Worm (Caenorhabditis elegans) whole organism, L3 larva: ENCODE data around the gene lin-26.

Source experiments
- R02D3.7 ChIP-seq: fragments of 150-350 bp; optimal IDR thresholded peaks from 2 replicates; lab custom pipeline; 2014; ENCODE audit warnings: missing biosample characterization, missing genetic modification characterization
- ZK546.5 ChIP-seq: sonication (generic microtip); optimal IDR thresholded peaks from 2 replicates; lab custom pipeline; 2017; ENCODE audit warnings: missing biosample characterization, missing genetic modification characterization
- ceh-28 ChIP-seq: fragments of 150-350 bp; optimal IDR thresholded peaks from 2 replicates; lab custom pipeline; 2014; ENCODE audit warnings: missing biosample characterization, missing genetic modification reagents, missing genetic modification characterization
- ceh-82 ChIP-seq: fragments of 150-350 bp; optimal IDR thresholded peaks from 2 replicates; lab custom pipeline; 2014; ENCODE audit warnings: missing biosample characterization, missing genetic modification characterization
- ceh-9 ChIP-seq: sonication (generic microtip); optimal IDR thresholded peaks from 2 replicates; lab custom pipeline; 2018; ENCODE audit warnings: missing biosample characterization, missing genetic modification characterization
- daf-12 ChIP-seq: fragments of 150-350 bp; optimal IDR thresholded peaks from 2 replicates; lab custom pipeline; 2014; ENCODE audit warnings: missing biosample characterization, missing genetic modification reagents, missing genetic modification characterization
- egl-5 ChIP-seq: fragments of 150-350 bp; optimal IDR thresholded peaks from 2 replicates; lab custom pipeline; 2017; ENCODE audit warnings: missing biosample characterization, missing genetic modification reagents, missing genetic modification characterization, inconsistent platforms
- elt-1 ChIP-seq: fragments of 150-350 bp; optimal IDR thresholded peaks from 2 replicates; lab custom pipeline; 2014; ENCODE audit warnings: missing biosample characterization, missing genetic modification characterization
- eor-1 ChIP-seq, 2 experiments: fragments of 150-350 bp; optimal IDR thresholded peaks; 2 replicates each; lab custom pipeline; 2014 to 2018; ENCODE audit warnings: missing biosample characterization in 2 of 2, missing genetic modification characterization in 2 of 2
- fos-1 ChIP-seq: fragments of 150-350 bp; optimal IDR thresholded peaks from 2 replicates; lab custom pipeline; 2014; ENCODE audit warnings: missing biosample characterization, missing genetic modification characterization
- jun-1 ChIP-seq: fragments of 150-350 bp; optimal IDR thresholded peaks from 2 replicates; lab custom pipeline; 2014; ENCODE audit warnings: missing biosample characterization, missing genetic modification reagents, missing genetic modification characterization
- lin-15B ChIP-seq: fragments of 150-350 bp; optimal IDR thresholded peaks from 2 replicates; lab custom pipeline; 2014; ENCODE audit warnings: missing biosample characterization, missing genetic modification characterization
- lin-39 ChIP-seq: fragments of 150-350 bp; optimal IDR thresholded peaks from 2 replicates; lab custom pipeline; 2018; ENCODE audit warnings: missing biosample characterization, missing genetic modification reagents, missing genetic modification characterization
- lsy-12 ChIP-seq: sonication (generic microtip); optimal IDR thresholded peaks from 2 replicates; lab custom pipeline; 2016; ENCODE audit warnings: mild to moderate bottlenecking, missing genetic modification characterization, missing compliant biosample characterization
- mdl-1 ChIP-seq: fragments of 150-350 bp; optimal IDR thresholded peaks from 2 replicates; lab custom pipeline; 2014; ENCODE audit warnings: missing biosample characterization, missing genetic modification characterization
- mml-1 ChIP-seq: fragments of 150-350 bp; sonication (generic microtip); optimal IDR thresholded peaks from 3 replicates; lab custom pipeline; 2014; ENCODE audit warnings: missing biosample characterization, missing genetic modification characterization
- nfya-1 ChIP-seq: sonication (generic microtip); optimal IDR thresholded peaks from 2 replicates; lab custom pipeline; 2017; ENCODE audit warnings: missing genetic modification characterization, mild to moderate bottlenecking, missing compliant biosample characterization, antibody characterized with exemption, moderate library complexity; ENCODE audit not compliant: insufficient read depth
- nhr-12 ChIP-seq: fragments of 150-350 bp; optimal IDR thresholded peaks from 2 replicates; lab custom pipeline; 2014; ENCODE audit warnings: missing biosample characterization, missing genetic modification characterization
- nhr-23 ChIP-seq: fragments of 150-350 bp; optimal IDR thresholded peaks from 2 replicates; lab custom pipeline; 2014; ENCODE audit warnings: missing biosample characterization, missing genetic modification reagents, missing genetic modification characterization
- nhr-237 ChIP-seq: fragments of 150-350 bp; optimal IDR thresholded peaks from 2 replicates; lab custom pipeline; 2014; ENCODE audit warnings: missing biosample characterization, missing genetic modification characterization
- nhr-28 ChIP-seq: fragments of 150-350 bp; optimal IDR thresholded peaks from 2 replicates; lab custom pipeline; 2014; ENCODE audit warnings: missing biosample characterization, missing genetic modification characterization
- nhr-43 ChIP-seq: sonication (generic microtip); optimal IDR thresholded peaks from 2 replicates; lab custom pipeline; 2016; ENCODE audit warnings: mild to moderate bottlenecking, missing genetic modification characterization, missing compliant biosample characterization; ENCODE audit not compliant: poor library complexity, severe bottlenecking
- nhr-67 ChIP-seq: fragments of 150-350 bp; optimal IDR thresholded peaks from 2 replicates; lab custom pipeline; 2014; ENCODE audit warnings: missing biosample characterization, missing genetic modification characterization
- pha-4 ChIP-seq: fragments of 150-350 bp; optimal IDR thresholded peaks from 2 replicates; lab custom pipeline; 2014; ENCODE audit warnings: missing biosample characterization, missing genetic modification reagents, missing genetic modification characterization
- sea-2 ChIP-seq: fragments of 150-350 bp; sonication (generic microtip); optimal IDR thresholded peaks from 4 replicates; lab custom pipeline; 2014; ENCODE audit warnings: missing biosample characterization, missing genetic modification reagents, missing genetic modification characterization
- skn-1 ChIP-seq: fragments of 150-350 bp; optimal IDR thresholded peaks from 2 replicates; lab custom pipeline; 2014; ENCODE audit warnings: missing biosample characterization, missing genetic modification characterization
- snpc-4 ChIP-seq: fragments of 150-350 bp; optimal IDR thresholded peaks from 2 replicates; lab custom pipeline; 2014; ENCODE audit warnings: missing biosample characterization, missing genetic modification characterization
- unc-39 ChIP-seq: sonication (generic microtip); optimal IDR thresholded peaks from 4 replicates; lab custom pipeline; 2017; ENCODE audit warnings: missing biosample characterization, missing genetic modification characterization
- zag-1 ChIP-seq: fragments of 150-350 bp; optimal IDR thresholded peaks from 2 replicates; lab custom pipeline; 2014; ENCODE audit warnings: missing biosample characterization, missing genetic modification characterization

lin-26 gene

ce11 chrII:7722784-7723183 is 40.8 kb downstream of the lin-26 start:
- TF ChIP-seq nhr-237 (no peak), nhr-23 (tag; lab: Kevin White, UChicago) (no peak), ceh-28 (no peak), nhr-28 (tag; lab: Kevin White, UChicago) (no peak), R02D3.7 (tag; lab: Kevin White, UChicago) (no peak), zag-1 (tag; lab: Kevin White, UChicago) (no peak), fos-1 (tag; lab: Kevin White, UChicago) (no peak), lin-39 (no peak), ceh-82 (tag; lab: Kevin White, UChicago) (no peak), nhr-12 (tag; lab: Kevin White, UChicago) (no peak), sea-2 (GFP tag; lab: Kevin White, UChicago) (no peak), mdl-1 (no peak), unc-39 (tag; lab: Kevin White, UChicago) (no peak), nfya-1 (no peak), ZK546.5 (tag; lab: Kevin White, UChicago) (no peak), elt-1 (tag; lab: Kevin White, UChicago) (no peak), jun-1 (no peak), ceh-9 (tag; lab: Kevin White, UChicago) (no peak), lin-15B (tag; lab: Kevin White, UChicago) (no peak), daf-12 (tag; lab: Kevin White, UChicago) (no peak)

- TF ChIP-seq R02D3.7 (tag; lab: Kevin White, UChicago) (no peak), unc-39 (tag; lab: Kevin White, UChicago) (no peak), nfya-1 (no peak), mml-1 (tag; lab: Kevin White, UChicago) (no peak), egl-5 (tag; lab: Kevin White, UChicago) (no peak), lsy-12 (tag; lab: Kevin White, UChicago) (no peak), daf-12 (tag; lab: Kevin White, UChicago) (no peak), eor-1 (tag; optimal IDR thresholded peaks at IDR 0.05; lab: Kevin White, UChicago) (no peak), fos-1 (tag; lab: Kevin White, UChicago) (no peak), sea-2 (GFP tag; lab: Kevin White, UChicago) (no peak), nhr-28 (tag; lab: Kevin White, UChicago) (no peak), skn-1 (tag; lab: Kevin White, UChicago) (no peak), pha-4 (tag; lab: Kevin White, UChicago) (no peak), snpc-4 (tag; lab: Kevin White, UChicago) (no peak), nhr-67 (tag; lab: Kevin White, UChicago) (no peak), nhr-43 (tag; lab: Kevin White, UChicago) (no peak), ceh-28 (no peak)
- TF ChIP-seq, all 47 proteins: peak for 0
Measured at ce11 chrII:7724603-7725002, 42.6 kb downstream of the lin-26 start, which contains the start of gene cpna-2. TSS of gene cpna-2 (plus strand) at chrII:7724903.
